Fruit fly (Drosophila melanogaster) whole organism, prepupa: ENCODE data around the gene CG7988.

Experiments
- CG10631 ChIP-seq: fragments of 200-800 bp; sonication (Bioruptor generic); optimal IDR thresholded peaks from 2 replicates; lab custom pipeline; 2016; ENCODE audit warnings: missing biosample characterization, missing genetic modification characterization
- CG15336 ChIP-seq: fragments of 200-800 bp; sonication (Bioruptor generic); IDR thresholded peaks from 2 replicates; pipeline ENCODE4 v1.3.6; 2022; ENCODE audit warnings: missing biosample characterization, missing genetic modification characterization
- CG3032 ChIP-seq: fragments of 200-800 bp; optimal IDR thresholded peaks from 2 replicates; lab custom pipeline; 2019; ENCODE audit warnings: missing biosample characterization, mild to moderate bottlenecking, missing genetic modification characterization, moderate library complexity
- CG32006 ChIP-seq: fragments of 200-800 bp; sonication (Bioruptor generic); optimal IDR thresholded peaks from 3 replicates; lab custom pipeline; 2017; ENCODE audit warnings: missing biosample characterization, mild to moderate bottlenecking, missing genetic modification characterization
- CG8632 ChIP-seq: fragments of 200-800 bp; sonication (Bioruptor generic); optimal IDR thresholded peaks from 3 replicates; lab custom pipeline; 2016; ENCODE audit warnings: missing biosample characterization, missing genetic modification characterization
- topi ChIP-seq: fragments of 200-800 bp; sonication (Bioruptor generic); optimal IDR thresholded peaks from 3 replicates; lab custom pipeline; 2016; ENCODE audit warnings: missing biosample characterization, missing genetic modification characterization

- TF ChIP-seq CG10631 (GFP tag; lab: Kevin White, UChicago) (no peak), CG8632 (GFP tag; lab: Kevin White, UChicago) (no peak), CG3032 (no peak), topi (GFP tag; lab: Kevin White, UChicago) (no peak), CG15336 (GFP tag; lab: Robert Waterston, UW) (no peak), CG32006 (GFP tag; lab: Kevin White, UChicago) (no peak)
Measured at dm6 chr3R:18269744-18270348, 49.5 kb downstream of the CG7988 start.
